Worm (Caenorhabditis elegans) whole organism, L1 larva: ENCODE results near the gene tmd-2.

Source experiments
- ceh-63 ChIP-seq: fragments of 200-800 bp; sonication (Bioruptor generic); optimal IDR thresholded peaks from 2 replicates; lab custom pipeline; 2018; ENCODE audit warnings: mild to moderate bottlenecking, missing genetic modification characterization, missing compliant biosample characterization
- sox-4 ChIP-seq: sonication (generic microtip); optimal IDR thresholded peaks from 2 replicates; lab custom pipeline; 2016; ENCODE audit warnings: missing genetic modification characterization, missing compliant biosample characterization

DNA sequence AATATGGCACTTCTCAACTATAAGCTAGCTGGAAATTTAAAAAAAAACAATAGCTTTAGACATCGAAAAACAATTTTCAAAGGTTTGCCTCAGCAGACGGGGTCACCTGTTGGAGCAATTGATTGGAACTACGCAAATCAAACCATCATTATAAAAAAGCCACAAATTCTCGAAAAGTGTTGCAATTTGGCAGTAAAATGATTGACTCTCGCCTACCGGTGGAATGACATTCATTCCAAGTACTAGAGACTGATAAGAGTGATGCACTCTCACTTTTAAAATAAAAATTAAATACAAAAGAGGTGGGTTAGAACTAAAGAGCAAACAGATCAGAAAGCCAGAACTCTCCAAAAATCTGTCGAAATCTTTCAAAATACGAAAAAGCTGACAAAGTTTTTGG lies 49.0 kb upstream of the tmd-2 start:
- TF ChIP-seq sox-4 = no peak
- no peak for TF ChIP-seq ceh-63
